Worm (Caenorhabditis elegans) whole organism, L4 larva: Measurements from ENCODE around the gene sri-28.

ENCODE experiments used
- F26F4.8 ChIP-seq: fragments of 200-800 bp; sonication (Bioruptor generic); conservative IDR thresholded peaks from 2 replicates; pipeline ENCODE4 v1.3.6; 2022; ENCODE audit warnings: missing genetic modification characterization, missing compliant biosample characterization
- dpl-1 ChIP-seq: fragments of 150-350 bp; optimal IDR thresholded peaks from 2 replicates; lab custom pipeline; 2014; ENCODE audit warnings: missing biosample characterization, missing genetic modification reagents, missing genetic modification characterization
- egl-27 ChIP-seq: sonication (generic microtip); optimal IDR thresholded peaks from 3 replicates; lab custom pipeline; 2017; ENCODE audit warnings: missing biosample characterization, missing genetic modification reagents, missing genetic modification characterization

DNA sequence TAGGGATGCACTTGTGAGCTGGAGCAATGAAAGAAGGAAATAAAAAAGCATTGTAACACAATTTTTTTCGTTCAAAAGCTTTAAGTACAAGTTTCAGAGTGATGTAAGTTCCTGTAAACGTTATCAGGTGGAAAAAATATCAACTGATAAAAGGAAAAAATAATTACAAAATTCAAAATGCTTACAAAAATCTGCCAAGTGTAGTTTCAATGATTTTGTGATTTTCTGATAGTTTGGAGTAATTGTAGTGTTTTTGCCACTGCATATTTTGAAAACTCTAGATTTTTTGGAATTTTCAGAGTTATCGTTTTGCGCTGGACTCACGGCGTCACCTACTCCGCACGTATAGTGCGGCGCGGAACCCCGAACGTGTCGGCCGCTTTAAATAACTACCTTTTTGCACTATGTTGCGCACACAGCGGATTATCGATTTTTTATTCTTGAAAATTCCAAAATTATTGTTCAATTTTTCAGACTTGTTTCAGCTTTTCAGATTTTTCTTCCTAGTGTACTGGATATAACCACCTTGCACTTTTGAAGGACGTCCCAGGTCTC lies 25.0 kb upstream of the sri-28 start, which contains the start of gene clec-2:
- no peak for TF ChIP-seq egl-27 (tag; lab: Kevin White, UChicago)
- no peak for TF ChIP-seq F26F4.8 (GFP tag; lab: Robert Waterston, UW)
- TF ChIP-seq dpl-1 (GFP tag; lab: Kevin White, UChicago): no peak
